Worm (Caenorhabditis elegans) whole organism, young adult: Measurements from ENCODE around the gene K11H12.1.

Experiments
- B0019.2 ChIP-seq: fragments of 200-800 bp; sonication (Bioruptor generic); conservative IDR thresholded peaks from 2 replicates; pipeline ENCODE4 v1.3.6; 2022; ENCODE audit warnings: missing genetic modification reagents, missing genetic modification characterization, missing compliant biosample characterization
- C17E4.6 ChIP-seq: fragments of 200-800 bp; sonication (Bioruptor generic); IDR thresholded peaks from 2 replicates; pipeline ENCODE4 v1.3.6; 2022; ENCODE audit warnings: missing genetic modification reagents, missing genetic modification characterization, missing compliant biosample characterization
- F49E8.2 ChIP-seq: sonication (generic microtip); optimal IDR thresholded peaks from 3 replicates; lab custom pipeline; 2017; ENCODE audit warnings: missing genetic modification characterization, mild to moderate bottlenecking, missing compliant biosample characterization, antibody characterized with exemption, moderate library complexity; ENCODE audit not compliant: insufficient read depth
- F55B11.4 ChIP-seq: sonication (generic microtip); optimal IDR thresholded peaks from 2 replicates; lab custom pipeline; 2016; ENCODE audit warnings: missing compliant biosample characterization, missing genetic modification characterization, borderline replicate concordance; ENCODE audit not compliant: insufficient read depth
- F57C9.4 ChIP-seq: sonication (generic microtip); optimal IDR thresholded peaks from 2 replicates; lab custom pipeline; 2017; ENCODE audit warnings: mild to moderate bottlenecking, missing genetic modification characterization, missing compliant biosample characterization
- ZK185.1 ChIP-seq: sonication (generic microtip); optimal IDR thresholded peaks from 2 replicates; lab custom pipeline; 2016; ENCODE audit warnings: mild to moderate bottlenecking, missing genetic modification characterization, missing compliant biosample characterization; ENCODE audit not compliant: poor library complexity, severe bottlenecking
- bed-2 ChIP-seq: fragments of 200-800 bp; sonication (Bioruptor generic); IDR thresholded peaks from 2 replicates; pipeline ENCODE4 v1.3.6; 2022; ENCODE audit warnings: missing genetic modification reagents, missing genetic modification characterization, missing compliant biosample characterization
- cebp-2 ChIP-seq: fragments of 200-800 bp; sonication (Bioruptor generic); IDR thresholded peaks from 2 replicates; pipeline ENCODE4 v1.3.6; 2022; ENCODE audit warnings: missing genetic modification characterization, missing compliant biosample characterization
- ceh-27 ChIP-seq: fragments of 200-800 bp; sonication (Bioruptor generic); optimal IDR thresholded peaks from 2 replicates; lab custom pipeline; 2018; ENCODE audit warnings: mild to moderate bottlenecking, missing genetic modification characterization, moderate library complexity, missing compliant biosample characterization
- chd-7 ChIP-seq: sonication (generic microtip); optimal IDR thresholded peaks from 2 replicates; lab custom pipeline; 2016; ENCODE audit warnings: mild to moderate bottlenecking, missing genetic modification characterization, moderate library complexity, missing compliant biosample characterization
- die-1 ChIP-seq: sonication (generic microtip); optimal IDR thresholded peaks from 2 replicates; lab custom pipeline; 2016; ENCODE audit warnings: missing genotype, mild to moderate bottlenecking, missing genetic modification characterization, missing compliant biosample characterization
- dpl-1 ChIP-seq: fragments of 150-350 bp; optimal IDR thresholded peaks from 2 replicates; lab custom pipeline; 2014; ENCODE audit warnings: missing biosample characterization, missing genetic modification reagents, missing genetic modification characterization
- egrh-3 ChIP-seq: fragments of 200-800 bp; sonication (Bioruptor generic); IDR thresholded peaks from 2 replicates; pipeline ENCODE4 v1.3.6; 2022; ENCODE audit warnings: missing genetic modification reagents, missing genetic modification characterization, missing compliant biosample characterization
- gei-17 ChIP-seq: fragments of 200-800 bp; sonication (Bioruptor generic); optimal IDR thresholded peaks from 2 replicates; lab custom pipeline; 2018; ENCODE audit warnings: mild to moderate bottlenecking, missing genetic modification characterization, missing compliant biosample characterization
- lin-26 ChIP-seq: fragments of 200-800 bp; sonication (Bioruptor generic); IDR thresholded peaks from 2 replicates; pipeline ENCODE4 v1.3.6; 2022; ENCODE audit warnings: missing genetic modification reagents, missing genetic modification characterization, missing compliant biosample characterization
- madf-10 ChIP-seq: sonication (generic microtip); optimal IDR thresholded peaks from 2 replicates; lab custom pipeline; 2016; ENCODE audit warnings: mild to moderate bottlenecking, missing genetic modification characterization, missing compliant biosample characterization
- madf-3 ChIP-seq: fragments of 200-800 bp; sonication (Bioruptor generic); IDR thresholded peaks from 2 replicates; pipeline ENCODE4 v1.3.6; 2022; ENCODE audit warnings: missing genetic modification reagents, missing genetic modification characterization, missing compliant biosample characterization
- mcd-1 ChIP-seq: fragments of 200-800 bp; sonication (Bioruptor generic); IDR thresholded peaks from 2 replicates; pipeline ENCODE4 v1.3.6; 2022; ENCODE audit warnings: missing genetic modification reagents, missing genetic modification characterization, missing compliant biosample characterization
- mxl-1 ChIP-seq: sonication (generic microtip); optimal IDR thresholded peaks from 2 replicates; lab custom pipeline; 2016; ENCODE audit warnings: missing genetic modification characterization, missing compliant biosample characterization
- nhr-80 ChIP-seq: sonication (generic microtip); optimal IDR thresholded peaks from 2 replicates; lab custom pipeline; 2016; ENCODE audit warnings: missing genetic modification characterization, missing compliant biosample characterization
- pbrm-1 ChIP-seq: fragments of 200-800 bp; sonication (Bioruptor generic); IDR thresholded peaks from 2 replicates; pipeline ENCODE4 v1.3.6; 2022; ENCODE audit warnings: missing genetic modification reagents, missing genetic modification characterization, missing compliant biosample characterization
- rec-8 ChIP-seq, 2 experiments: sonication (generic microtip); optimal IDR thresholded peaks; 2 replicates each; lab custom pipeline; 2016; ENCODE audit warnings: mild to moderate bottlenecking in 2 of 2, missing genetic modification characterization in 2 of 2, missing genetic modification reagents in 2 of 2, missing genotype in 2 of 2, missing biosample characterization in 1 of 2, missing compliant biosample characterization in 1 of 2, moderate library complexity in 1 of 2
- sptf-2 ChIP-seq: fragments of 200-800 bp; sonication (Bioruptor generic); optimal IDR thresholded peaks from 2 replicates; lab custom pipeline; 2018; ENCODE audit warnings: mild to moderate bottlenecking, missing genetic modification characterization, missing compliant biosample characterization
- unc-130 ChIP-seq: sonication (generic microtip); optimal IDR thresholded peaks from 2 replicates; lab custom pipeline; 2016; ENCODE audit warnings: missing genetic modification reagents, missing genetic modification characterization, missing compliant biosample characterization
- zfh-2 ChIP-seq: fragments of 200-800 bp; sonication (Bioruptor generic); conservative IDR thresholded peaks from 2 replicates; pipeline ENCODE4 v1.3.6; 2022; ENCODE audit warnings: missing genetic modification reagents, missing genetic modification characterization, missing compliant biosample characterization
- ztf-6 ChIP-seq: fragments of 200-800 bp; sonication (Bioruptor generic); IDR thresholded peaks from 2 replicates; pipeline ENCODE4 v1.3.6; 2022; ENCODE audit warnings: missing genetic modification reagents, missing genetic modification characterization, missing compliant biosample characterization

K11H12.1 gene

DNA sequence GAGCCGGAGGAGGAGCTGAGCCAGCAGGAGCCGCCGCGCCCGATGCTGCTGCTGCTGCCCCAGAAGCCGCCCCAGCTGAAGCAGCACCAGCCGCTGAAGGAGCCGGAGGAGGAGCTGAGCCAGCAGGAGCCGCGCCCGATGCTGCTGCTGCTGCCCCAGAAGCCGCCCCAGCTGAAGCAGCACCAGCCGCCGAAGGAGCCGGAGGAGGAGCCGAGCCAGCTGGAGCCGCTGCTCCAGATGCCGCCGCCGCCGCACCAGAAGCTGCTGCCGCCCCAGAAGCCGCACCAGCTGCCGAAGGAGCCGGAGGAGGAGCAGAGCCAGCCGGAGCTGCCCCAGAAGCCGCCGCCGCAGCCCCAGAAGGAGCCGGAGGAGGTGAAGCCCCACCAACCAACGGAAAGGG, 47.8 kb downstream of the K11H12.1 start:
- TF ChIP-seq egrh-3 (GFP tag; lab: Robert Waterston, UW) (peak; percentile 100), zfh-2 (GFP tag; lab: Robert Waterston, UW) (peak; percentile 84), lin-26 (0 out of 2 replicates have a peak, but pooled peaks have one; percentile 12), mcd-1 (GFP tag; lab: Robert Waterston, UW) (peak; percentile 71; the same call in 1 of the 2 replicates), sptf-2 (GFP tag; lab: Kevin White, UChicago) (no peak), F57C9.4 (no peak)

- TF ChIP-seq zfh-2 (GFP tag; lab: Robert Waterston, UW) = peak; percentile 57
- no peak for TF ChIP-seq chd-7
- TF ChIP-seq cebp-2 = no peak
- no peak for TF ChIP-seq F55B11.4
- no peak for TF ChIP-seq F49E8.2 (tag; lab: Kevin White, UChicago)
- TF ChIP-seq mcd-1 (GFP tag; lab: Robert Waterston, UW) = 0 out of 2 replicates have a peak, but pooled peaks have one; percentile 7
- TF ChIP-seq nhr-80 (tag; lab: Kevin White, UChicago) = no peak
- no peak for TF ChIP-seq unc-130 (GFP tag; lab: Kevin White, UChicago)
- no peak for TF ChIP-seq B0019.2 (GFP tag; lab: Robert Waterston, UW)
- TF ChIP-seq die-1 = no peak
Measured at ce11 chrIV:604817-605216, 48.4 kb downstream of the K11H12.1 start.

DNA sequence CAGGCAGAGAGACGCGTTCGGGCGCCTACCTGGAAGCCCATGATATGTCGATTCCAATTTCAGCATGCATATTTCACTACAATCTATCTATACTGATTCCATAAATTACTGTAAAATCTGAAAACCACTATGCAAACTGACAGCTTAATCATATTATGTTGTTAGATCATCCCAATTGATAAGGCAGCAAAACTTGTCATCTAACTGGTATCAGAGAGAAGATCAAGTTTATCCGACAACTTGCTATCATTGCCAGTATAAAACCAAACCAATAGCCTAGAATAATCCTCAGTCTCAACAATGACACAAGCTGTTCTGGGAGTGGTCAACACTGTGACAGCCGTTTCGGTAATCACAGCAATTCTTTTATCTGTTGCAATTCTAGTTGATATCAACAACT, 49.1 kb downstream of the K11H12.1 start, which contains the start of gene col-102:
col-102 (plus strand) TSS at position 301 of the 400 bp plus-strand sequence.
- TF ChIP-seq madf-3 (GFP tag; lab: Robert Waterston, UW) (no peak), dpl-1 (no peak)
- TF ChIP-seq, all 124 proteins: peak for 0

DNA sequence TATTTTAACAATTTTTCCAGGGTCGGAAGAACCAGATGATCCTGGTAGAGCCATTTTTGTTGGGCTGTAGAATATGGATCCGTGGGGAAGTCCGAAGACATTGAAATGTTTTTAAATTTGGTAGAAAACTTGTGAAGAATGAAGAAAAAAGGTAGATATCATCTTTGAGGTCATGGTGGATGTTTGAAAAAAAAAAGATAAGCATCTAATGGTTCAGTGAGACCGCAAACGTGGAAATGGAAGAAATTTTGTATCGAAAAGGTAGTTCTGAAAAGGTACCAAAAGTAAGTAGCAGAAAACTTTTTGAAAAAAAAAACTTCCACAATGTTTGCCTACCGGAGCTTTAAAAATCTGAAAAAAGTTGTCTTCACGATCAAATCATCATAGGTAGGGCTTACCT, 49.7 kb downstream of the K11H12.1 start, which contains the start of gene prmt-4:
prmt-4 (minus strand) TSS at position 101 of the 400 bp plus-strand sequence.
- TF ChIP-seq ZK185.1 (tag; lab: Kevin White, UChicago) = no peak
- TF ChIP-seq ceh-27 (GFP tag; lab: Kevin White, UChicago) = no peak
- no peak for TF ChIP-seq ztf-6
- TF ChIP-seq mxl-1 (tag; lab: Kevin White, UChicago) = no peak
- TF ChIP-seq madf-10 (tag; lab: Kevin White, UChicago) = no peak
- TF ChIP-seq F57C9.4 = no peak
- no peak for TF ChIP-seq gei-17 (GFP tag; lab: Kevin White, UChicago)
- no peak for TF ChIP-seq pbrm-1 (GFP tag; lab: Robert Waterston, UW)
- TF ChIP-seq bed-2 = no peak
- TF ChIP-seq F55B11.4 = no peak
- no peak for TF ChIP-seq C17E4.6 (GFP tag; lab: Robert Waterston, UW)
- TF ChIP-seq rec-8 (tag; optimal IDR thresholded peaks at IDR 0.05; lab: Kevin White, UChicago) = no peak
- TF ChIP-seq, all 124 proteins: peak for 0
